Worm (Caenorhabditis elegans) whole organism, late embryonic: Measurements from ENCODE around the gene lnkn-1.

Experiments used
- K09A11.1 ChIP-seq: sonication (generic microtip); optimal IDR thresholded peaks from 2 replicates; lab custom pipeline; 2017; ENCODE audit warnings: antibody characterized with exemption, mild to moderate bottlenecking, missing genetic modification characterization, missing compliant biosample characterization; ENCODE audit not compliant: insufficient read depth
- T23F11.4 ChIP-seq: fragments of 200-800 bp; sonication (Bioruptor generic); optimal IDR thresholded peaks from 2 replicates; lab custom pipeline; 2018; ENCODE audit warnings: mild to moderate bottlenecking, missing genetic modification characterization, missing compliant biosample characterization
- ahr-1 ChIP-seq: sonication (generic microtip); optimal IDR thresholded peaks from 2 replicates; lab custom pipeline; 2016; ENCODE audit warnings: missing genetic modification characterization, missing compliant biosample characterization
- ama-1 ChIP-seq: fragments of 150-350 bp; optimal IDR thresholded peaks from 2 replicates; lab custom pipeline; 2014
- ceh-14 ChIP-seq: sonication (generic microtip); optimal IDR thresholded peaks from 2 replicates; lab custom pipeline; 2016; ENCODE audit warnings: missing genotype, missing genetic modification characterization, missing compliant biosample characterization
- ceh-18 ChIP-seq: sonication (generic microtip); optimal IDR thresholded peaks from 2 replicates; lab custom pipeline; 2016; ENCODE audit warnings: missing genetic modification characterization, missing compliant biosample characterization
- ceh-19 ChIP-seq: fragments of 200-800 bp; sonication (Bioruptor generic); optimal IDR thresholded peaks from 2 replicates; lab custom pipeline; 2018; ENCODE audit warnings: mild to moderate bottlenecking, missing genetic modification characterization, missing compliant biosample characterization
- ceh-30 ChIP-seq: fragments of 150-350 bp; optimal IDR thresholded peaks from 2 replicates; lab custom pipeline; 2014; ENCODE audit warnings: missing biosample characterization, missing genetic modification characterization
- ceh-34 ChIP-seq: sonication (generic microtip); optimal IDR thresholded peaks from 2 replicates; lab custom pipeline; 2016; ENCODE audit warnings: mild to moderate bottlenecking, missing genetic modification characterization, missing compliant biosample characterization
- ceh-48 ChIP-seq: sonication (generic microtip); optimal IDR thresholded peaks from 2 replicates; lab custom pipeline; 2016; ENCODE audit warnings: missing genetic modification characterization, inconsistent platforms, missing compliant biosample characterization
- dmd-4 ChIP-seq: sonication (generic microtip); optimal IDR thresholded peaks from 2 replicates; lab custom pipeline; 2016; ENCODE audit warnings: borderline replicate concordance, missing genetic modification characterization, missing compliant biosample characterization
- fkh-10 ChIP-seq: fragments of 150-350 bp; optimal IDR thresholded peaks from 2 replicates; lab custom pipeline; 2014; ENCODE audit warnings: missing biosample characterization, missing genetic modification reagents, missing genetic modification characterization
- gmeb-2 ChIP-seq: sonication (generic microtip); optimal IDR thresholded peaks from 2 replicates; lab custom pipeline; 2016; ENCODE audit warnings: missing genetic modification characterization, inconsistent platforms, missing compliant biosample characterization
- hlh-13 ChIP-seq: fragments of 200-800 bp; sonication (Bioruptor generic); optimal IDR thresholded peaks from 2 replicates; lab custom pipeline; 2018; ENCODE audit warnings: mild to moderate bottlenecking, missing genetic modification characterization, missing compliant biosample characterization
- hlh-15 ChIP-seq: sonication (generic microtip); optimal IDR thresholded peaks from 2 replicates; lab custom pipeline; 2016; ENCODE audit warnings: missing genetic modification characterization, missing compliant biosample characterization
- hlh-30 ChIP-seq: sonication (generic microtip); optimal IDR thresholded peaks from 2 replicates; lab custom pipeline; 2017; ENCODE audit warnings: antibody characterized with exemption, missing genetic modification characterization, missing compliant biosample characterization; ENCODE audit not compliant: insufficient read depth
- lim-6 ChIP-seq: sonication (generic microtip); optimal IDR thresholded peaks from 2 replicates; lab custom pipeline; 2016; ENCODE audit warnings: missing genetic modification characterization, missing compliant biosample characterization
- lin-11 ChIP-seq: fragments of 200-800 bp; sonication (Bioruptor generic); optimal IDR thresholded peaks from 2 replicates; lab custom pipeline; 2018; ENCODE audit warnings: mild to moderate bottlenecking, missing genetic modification characterization, missing compliant biosample characterization
- mec-3 ChIP-seq: sonication (generic microtip); optimal IDR thresholded peaks from 2 replicates; lab custom pipeline; 2016; ENCODE audit warnings: borderline replicate concordance, missing genetic modification characterization, missing compliant biosample characterization
- nfya-1 ChIP-seq: sonication (generic microtip); optimal IDR thresholded peaks from 2 replicates; lab custom pipeline; 2017; ENCODE audit warnings: missing genetic modification characterization, mild to moderate bottlenecking, missing compliant biosample characterization, antibody characterized with exemption, moderate library complexity
- nhr-232 ChIP-seq: sonication (generic microtip); optimal IDR thresholded peaks from 2 replicates; lab custom pipeline; 2016; ENCODE audit warnings: missing genetic modification characterization, missing compliant biosample characterization
- npax-4 ChIP-seq: sonication (generic microtip); optimal IDR thresholded peaks from 2 replicates; lab custom pipeline; 2016; ENCODE audit warnings: missing genetic modification characterization, missing compliant biosample characterization
- pha-2 ChIP-seq: sonication (generic microtip); optimal IDR thresholded peaks from 2 replicates; lab custom pipeline; 2017; ENCODE audit warnings: mild to moderate bottlenecking, missing genetic modification characterization, missing compliant biosample characterization
- pros-1 ChIP-seq: fragments of 150-350 bp; optimal IDR thresholded peaks from 2 replicates; lab custom pipeline; 2014; ENCODE audit warnings: missing biosample characterization, missing genetic modification reagents, missing genetic modification characterization
- sox-4 ChIP-seq: sonication (generic microtip); optimal IDR thresholded peaks from 2 replicates; lab custom pipeline; 2017; ENCODE audit warnings: mild to moderate bottlenecking, missing genetic modification characterization, inconsistent platforms, missing compliant biosample characterization
- tbx-7 ChIP-seq: sonication (generic microtip); optimal IDR thresholded peaks from 2 replicates; lab custom pipeline; 2016; ENCODE audit warnings: missing genotype, missing genetic modification characterization, missing compliant biosample characterization
- ttx-3 ChIP-seq: sonication (generic microtip); optimal IDR thresholded peaks from 2 replicates; lab custom pipeline; 2016; ENCODE audit warnings: missing genetic modification reagents, missing genetic modification characterization, missing compliant biosample characterization
- unc-3 ChIP-seq, 2 experiments: fragments of 200-800 bp in 1 of 2; sonication (Bioruptor generic) in 1 of 2; sonication (generic microtip) in 1 of 2; conservative IDR thresholded peaks in 1 of 2; optimal IDR thresholded peaks in 1 of 2; 2 replicates each; pipeline versions ENCODE4 v1.3.6 to Lab custom; 2016 to 2022; ENCODE audit warnings: missing compliant biosample characterization in 2 of 2, missing genetic modification characterization in 2 of 2, missing genetic modification reagents in 1 of 2
- unc-55 ChIP-seq: sonication (generic microtip); optimal IDR thresholded peaks from 2 replicates; lab custom pipeline; 2017; ENCODE audit warnings: missing biosample characterization, missing genetic modification reagents, missing genetic modification characterization
- zip-5 ChIP-seq: sonication (generic microtip); optimal IDR thresholded peaks from 2 replicates; lab custom pipeline; 2016; ENCODE audit warnings: missing genetic modification characterization, missing compliant biosample characterization

The lnkn-1 gene

DNA sequence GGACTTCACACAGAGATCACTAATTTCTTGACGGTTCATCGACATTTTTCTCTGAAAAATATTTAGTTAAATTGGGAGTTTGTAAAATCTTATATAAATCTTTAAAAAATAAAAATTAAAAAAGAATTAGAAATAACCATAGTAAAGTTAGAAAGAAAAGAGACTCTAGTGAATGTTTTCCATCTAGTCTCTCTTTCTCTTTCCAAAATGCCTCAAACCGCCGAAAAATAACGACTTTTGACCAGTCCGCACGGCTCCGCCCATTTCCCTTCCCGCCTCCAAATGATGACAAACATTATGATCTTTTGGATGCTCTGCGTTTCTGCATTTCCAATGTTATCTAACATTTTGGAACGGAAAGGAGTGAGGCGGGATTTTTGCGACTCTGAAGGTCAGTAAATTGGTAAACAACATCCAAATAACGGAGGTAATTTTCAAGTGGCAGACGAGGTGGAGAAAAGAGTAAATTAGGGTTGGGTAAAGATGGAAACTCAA is 33.3 kb downstream of the lnkn-1 start, which contains the start of gene glb-1:
TSS of gene glb-1 (minus strand) at position 51 of the 495 bp plus-strand sequence.
- peak; percentile 61 for TF ChIP-seq unc-55 (GFP tag; lab: Kevin White, UChicago)
- TF ChIP-seq ama-1 (lab: Kevin White, UChicago), result no peak

DNA sequence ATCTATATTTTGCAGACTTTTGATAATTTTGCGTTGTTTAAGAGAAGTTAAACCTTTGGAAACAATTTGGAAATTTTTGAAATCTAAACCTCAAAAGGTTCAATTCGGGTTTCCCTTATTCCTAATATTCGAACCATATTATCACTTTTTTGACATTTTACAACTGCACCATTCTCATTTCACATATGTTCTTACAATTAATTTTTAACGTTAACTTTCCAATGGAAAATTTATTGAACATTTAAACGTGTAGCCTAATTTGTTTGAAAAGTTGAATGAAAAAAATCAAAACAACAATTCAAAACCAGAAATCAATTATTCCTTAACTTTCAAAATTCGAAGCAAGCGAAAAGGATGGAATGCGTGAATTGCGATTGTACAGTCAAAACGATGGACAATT is 33.9 kb downstream of the lnkn-1 start, which contains the start of gene ZK637.12:
TSS of gene ZK637.12 (plus strand) at position 301 of the 400 bp plus-strand sequence.
- no peak for TF ChIP-seq gmeb-2 (tag; lab: Kevin White, UChicago)
- TF ChIP-seq fkh-10 (GFP tag; lab: Kevin White, UChicago), result no peak

DNA sequence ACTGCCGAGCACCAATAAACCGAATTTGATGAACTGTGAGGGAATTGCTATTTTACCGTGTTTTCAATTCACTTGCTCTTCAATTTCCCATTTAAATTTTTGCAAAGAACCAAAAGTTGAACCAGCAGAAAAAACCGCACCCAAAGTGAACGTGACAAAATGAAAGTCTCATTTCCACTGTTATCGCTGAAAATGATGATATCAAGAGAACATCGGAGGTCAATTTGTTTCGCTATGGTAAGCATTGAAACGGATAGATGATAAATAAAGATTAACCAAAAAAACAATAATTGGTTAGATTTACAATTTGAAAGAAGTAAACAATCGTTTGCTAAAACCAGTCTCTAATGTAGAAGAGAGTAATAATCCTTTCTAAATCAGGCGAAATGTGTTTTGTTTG is 35.5 kb downstream of the lnkn-1 start:
- no peak for TF ChIP-seq hlh-13 (GFP tag; lab: Kevin White, UChicago)
- no peak for TF ChIP-seq ceh-19 (GFP tag; lab: Kevin White, UChicago)
- TF ChIP-seq pha-2 (tag; lab: Kevin White, UChicago), result no peak
- TF ChIP-seq hlh-15 (tag; lab: Kevin White, UChicago), result no peak
- TF ChIP-seq gmeb-2 (tag; lab: Kevin White, UChicago), result no peak
- no peak for TF ChIP-seq mec-3 (tag; lab: Kevin White, UChicago)
- no peak for TF ChIP-seq K09A11.1 (tag; lab: Kevin White, UChicago)
- no peak for TF ChIP-seq lin-11 (tag; lab: Kevin White, UChicago)
- no peak for TF ChIP-seq unc-3 (GFP tag; conservative IDR thresholded peaks at IDR 0.05; lab: Robert Waterston, UW)
- TF ChIP-seq unc-3 (tag; optimal IDR thresholded peaks at IDR 0.05; lab: Kevin White, UChicago), result no peak
- TF ChIP-seq ceh-30 (tag; lab: Kevin White, UChicago), result no peak
- no peak for TF ChIP-seq hlh-30
- no peak for TF ChIP-seq zip-5 (tag; lab: Kevin White, UChicago)
- TF ChIP-seq npax-4 (tag; lab: Kevin White, UChicago), result no peak
- no peak for TF ChIP-seq ceh-18 (tag; lab: Kevin White, UChicago)
- TF ChIP-seq ceh-14 (tag; lab: Kevin White, UChicago), result no peak
- TF ChIP-seq tbx-7 (tag; lab: Kevin White, UChicago), result no peak
- TF ChIP-seq ttx-3 (tag; lab: Kevin White, UChicago), result no peak
- TF ChIP-seq T23F11.4 (GFP tag; lab: Kevin White, UChicago), result no peak
- no peak for TF ChIP-seq dmd-4 (tag; lab: Kevin White, UChicago)

DNA sequence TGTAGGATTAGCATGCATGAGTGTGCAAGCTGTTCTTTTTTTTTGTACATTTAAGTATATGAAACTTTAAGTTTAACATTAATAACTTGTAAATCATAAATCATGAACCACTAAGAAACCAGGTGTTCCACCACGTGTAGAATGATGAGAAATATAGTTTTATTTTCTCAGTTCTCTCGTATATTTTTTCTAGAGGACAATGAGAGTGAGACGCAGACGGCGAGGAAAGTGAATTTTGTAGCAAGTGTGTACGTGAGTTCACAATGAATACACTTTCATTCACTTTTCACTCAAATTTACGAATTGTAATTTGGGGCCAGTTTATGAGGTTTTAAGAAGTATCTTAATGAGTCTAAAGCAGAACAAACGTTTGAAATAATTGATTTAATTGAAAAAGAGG is 36.5 kb downstream of the lnkn-1 start:
- TF ChIP-seq unc-55 (GFP tag; lab: Kevin White, UChicago), result peak; percentile 36
- TF ChIP-seq unc-3 (GFP tag; conservative IDR thresholded peaks at IDR 0.05; lab: Robert Waterston, UW), result no peak
- TF ChIP-seq unc-3 (tag; optimal IDR thresholded peaks at IDR 0.05; lab: Kevin White, UChicago), result no peak

DNA sequence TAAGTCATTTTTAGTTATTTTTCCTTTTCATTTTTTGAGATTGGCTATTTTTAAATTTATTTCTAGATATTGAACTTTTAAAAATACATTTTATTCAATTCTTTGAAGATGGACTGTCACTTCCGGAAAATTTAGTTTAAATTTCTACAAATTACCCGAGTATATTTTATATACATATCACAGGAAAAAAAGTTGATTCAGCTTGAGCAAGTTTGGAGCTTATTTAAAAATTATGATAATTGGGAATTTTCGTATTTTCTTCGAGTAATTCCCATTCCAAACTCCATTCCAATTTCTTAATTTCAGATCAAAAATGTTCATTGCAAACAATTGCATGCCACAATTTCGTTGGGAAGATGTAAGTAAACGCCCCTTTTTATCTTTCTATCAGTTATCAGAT is 39.7 kb downstream of the lnkn-1 start, which contains the start of gene arrd-15:
TSS of gene arrd-15 (plus strand) at position 301 of the 400 bp plus-strand sequence.
- peak; percentile 26 for TF ChIP-seq ceh-34 (tag; lab: Kevin White, UChicago)
- TF ChIP-seq pros-1 (tag; lab: Kevin White, UChicago), result no peak
- TF ChIP-seq, all 69 proteins: peak for 1

DNA sequence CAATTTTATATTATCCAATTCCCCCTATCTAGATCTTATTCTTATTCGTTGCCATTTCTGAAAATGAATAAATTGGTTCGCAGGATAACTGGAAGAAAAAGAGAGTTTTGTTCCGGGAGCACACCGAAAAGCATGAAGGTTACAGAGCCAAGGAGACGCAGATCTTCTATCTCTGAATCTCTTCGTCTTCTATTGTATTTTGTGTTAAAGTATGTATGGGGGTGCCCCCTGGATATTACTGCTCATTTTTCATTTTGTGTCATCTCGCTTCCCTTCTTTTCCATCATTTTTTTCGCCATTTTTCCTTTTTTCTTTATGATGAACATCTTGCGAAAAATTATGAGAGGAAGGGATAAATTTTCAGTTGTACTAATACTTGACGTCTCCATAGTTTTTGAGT is 43.7 kb downstream of the lnkn-1 start:
- TF ChIP-seq lin-11 (tag; lab: Kevin White, UChicago) (no peak), nhr-232 (tag; lab: Kevin White, UChicago) (no peak), tbx-7 (tag; lab: Kevin White, UChicago) (no peak), sox-4 (no peak), nfya-1 (tag; lab: Kevin White, UChicago) (no peak), mec-3 (tag; lab: Kevin White, UChicago) (no peak), lim-6 (tag; lab: Kevin White, UChicago) (no peak), ahr-1 (tag; lab: Kevin White, UChicago) (no peak), ceh-48 (no peak)
